Worm (Caenorhabditis elegans) whole organism, L3 larva: ENCODE results near the gene C40H5.2.

Experiments used
- ceh-82 ChIP-seq: fragments of 150-350 bp; optimal IDR thresholded peaks from 2 replicates; lab custom pipeline; 2014; ENCODE audit warnings: missing biosample characterization, missing genetic modification characterization
- elt-3 ChIP-seq, 3 experiments: fragments of 150-350 bp in 1 of 3; sonication (generic microtip) in 2 of 3; optimal IDR thresholded peaks; 2 replicates in 2 of 3; 4 replicates in 1 of 3; lab custom pipeline; 2014 to 2017; ENCODE audit warnings: missing biosample characterization in 3 of 3, missing genetic modification characterization in 3 of 3
- lin-15B ChIP-seq: fragments of 150-350 bp; optimal IDR thresholded peaks from 2 replicates; lab custom pipeline; 2014; ENCODE audit warnings: missing biosample characterization, missing genetic modification characterization
- nhr-12 ChIP-seq: fragments of 150-350 bp; optimal IDR thresholded peaks from 2 replicates; lab custom pipeline; 2014; ENCODE audit warnings: missing biosample characterization, missing genetic modification characterization
- nhr-23 ChIP-seq: fragments of 150-350 bp; optimal IDR thresholded peaks from 2 replicates; lab custom pipeline; 2014; ENCODE audit warnings: missing biosample characterization, missing genetic modification reagents, missing genetic modification characterization
- nhr-237 ChIP-seq: fragments of 150-350 bp; optimal IDR thresholded peaks from 2 replicates; lab custom pipeline; 2014; ENCODE audit warnings: missing biosample characterization, missing genetic modification characterization
- nhr-28 ChIP-seq: fragments of 150-350 bp; optimal IDR thresholded peaks from 2 replicates; lab custom pipeline; 2014; ENCODE audit warnings: missing biosample characterization, missing genetic modification characterization
- nhr-76 ChIP-seq: fragments of 150-350 bp; sonication (generic microtip); optimal IDR thresholded peaks from 5 replicates; lab custom pipeline; 2014; ENCODE audit warnings: missing biosample characterization, missing genetic modification characterization
- nhr-77 ChIP-seq: fragments of 150-350 bp; optimal IDR thresholded peaks from 2 replicates; lab custom pipeline; 2014; ENCODE audit warnings: missing biosample characterization, missing genetic modification characterization
- pha-4 ChIP-seq: fragments of 150-350 bp; optimal IDR thresholded peaks from 2 replicates; lab custom pipeline; 2014; ENCODE audit warnings: missing biosample characterization, missing genetic modification reagents, missing genetic modification characterization
- unc-39 ChIP-seq: sonication (generic microtip); optimal IDR thresholded peaks from 4 replicates; lab custom pipeline; 2017; ENCODE audit warnings: missing biosample characterization, missing genetic modification characterization

ce11 chrX:11766432-11766831 is 20.6 kb downstream of the C40H5.2 start:
- no peak for TF ChIP-seq nhr-12 (tag; lab: Kevin White, UChicago)
- no peak for TF ChIP-seq nhr-76
- TF ChIP-seq nhr-28 (tag; lab: Kevin White, UChicago) = no peak
- TF ChIP-seq nhr-23 (tag; lab: Kevin White, UChicago) = no peak
- TF ChIP-seq ceh-82 (tag; lab: Kevin White, UChicago) = no peak
- no peak for TF ChIP-seq lin-15B (tag; lab: Kevin White, UChicago)
- no peak for TF ChIP-seq nhr-77
- TF ChIP-seq pha-4 (tag; lab: Kevin White, UChicago) = no peak
- TF ChIP-seq nhr-237 (tag; lab: Kevin White, UChicago) = no peak
- no peak for TF ChIP-seq elt-3 (tag; optimal IDR thresholded peaks at IDR 0.05; lab: Kevin White, UChicago)
- no peak for TF ChIP-seq unc-39 (tag; lab: Kevin White, UChicago)
